Fruit fly (Drosophila melanogaster) whole organism, prepupa: Measurements from ENCODE around the gene CG43219.

ENCODE experiments used
- Blimp-1 ChIP-seq: fragments of 200-800 bp; sonication (Bioruptor generic); optimal IDR thresholded peaks from 3 replicates; lab custom pipeline; 2017; ENCODE audit warnings: missing biosample characterization, missing genetic modification characterization, mild to moderate bottlenecking, moderate library complexity, missing genetic modification reagents
- CG10669 ChIP-seq: fragments of 200-800 bp; sonication (Bioruptor generic); optimal IDR thresholded peaks from 3 replicates; lab custom pipeline; 2018; ENCODE audit warnings: missing biosample characterization, mild to moderate bottlenecking, missing genetic modification characterization, moderate library complexity
- CG16779 ChIP-seq: fragments of 200-800 bp; sonication (Bioruptor generic); optimal IDR thresholded peaks from 3 replicates; lab custom pipeline; 2017; ENCODE audit warnings: missing biosample characterization, mild to moderate bottlenecking, missing genetic modification characterization
- CG3919 ChIP-seq: fragments of 200-800 bp; sonication (Bioruptor generic); optimal IDR thresholded peaks from 3 replicates; lab custom pipeline; 2016; ENCODE audit warnings: missing biosample characterization, missing genetic modification characterization
- CG6854 ChIP-seq: fragments of 200-800 bp; sonication (Bioruptor generic); optimal IDR thresholded peaks from 2 replicates; lab custom pipeline; 2017; ENCODE audit warnings: missing biosample characterization, mild to moderate bottlenecking, missing genetic modification characterization
- CG8319 ChIP-seq: fragments of 200-800 bp; sonication (Bioruptor generic); optimal IDR thresholded peaks from 3 replicates; lab custom pipeline; 2016; ENCODE audit warnings: missing biosample characterization, missing genetic modification characterization
- Hr4 ChIP-seq: fragments of 200-800 bp; sonication (Bioruptor generic); optimal IDR thresholded peaks from 3 replicates; lab custom pipeline; 2016; ENCODE audit warnings: missing biosample characterization, missing genetic modification characterization
- dac ChIP-seq: fragments of 200-800 bp; sonication (Bioruptor generic); optimal IDR thresholded peaks from 2 replicates; lab custom pipeline; 2017; ENCODE audit warnings: missing biosample characterization, mild to moderate bottlenecking, missing genetic modification characterization
- dsx ChIP-seq: fragments of 200-800 bp; optimal IDR thresholded peaks from 3 replicates; lab custom pipeline; 2019; ENCODE audit warnings: missing biosample characterization, mild to moderate bottlenecking, missing genetic modification characterization, moderate library complexity; ENCODE audit not compliant: poor library complexity, severe bottlenecking
- salr ChIP-seq, 2 experiments: fragments of 200-800 bp; sonication (Bioruptor generic); optimal IDR thresholded peaks; 3 replicates each; lab custom pipeline; 2016 to 2018; ENCODE audit warnings: missing biosample characterization in 2 of 2, missing genetic modification characterization in 2 of 2, mild to moderate bottlenecking in 1 of 2
- topi ChIP-seq: fragments of 200-800 bp; sonication (Bioruptor generic); optimal IDR thresholded peaks from 3 replicates; lab custom pipeline; 2016; ENCODE audit warnings: missing biosample characterization, missing genetic modification characterization
- vri ChIP-seq: fragments of 200-800 bp; sonication (Bioruptor generic); optimal IDR thresholded peaks from 3 replicates; lab custom pipeline; 2016; ENCODE audit warnings: missing biosample characterization, mild to moderate bottlenecking, missing genetic modification characterization

- TF ChIP-seq CG6854 (GFP tag; lab: Kevin White, UChicago) (peak; percentile 83), topi (GFP tag; lab: Kevin White, UChicago) (peak; percentile 36), CG8319 (GFP tag; lab: Kevin White, UChicago) (no peak), dsx (GFP tag; lab: Kevin White, UChicago) (no peak), Hr4 (no peak), salr (GFP tag; optimal IDR thresholded peaks at IDR 0.05; lab: Kevin White, UChicago) (no peak), dac (GFP tag; lab: Kevin White, UChicago) (no peak), Blimp-1 (GFP tag; lab: Kevin White, UChicago) (peak; percentile 90), CG10669 (GFP tag; lab: Kevin White, UChicago) (no peak), CG16779 (tag; lab: Kevin White, UChicago) (no peak), vri (GFP tag; lab: Kevin White, UChicago) (peak; percentile 88), CG3919 (GFP tag; lab: Kevin White, UChicago) (no peak)
Measured at dm6 chr3L:21224701-21225223, 4.6 kb downstream of the CG43219 start.
